Worm (Caenorhabditis elegans): Measurements from ENCODE around the gene gcp-2.2.

- no peak for TF ChIP-seq ces-1 (GFP tag; optimal IDR thresholded peaks at IDR 0.05)
- no peak for TF ChIP-seq pha-4 (tag; optimal IDR thresholded peaks at IDR 0.05)
- TF ChIP-seq snpc-4 (tag; optimal IDR thresholded peaks at IDR 0.05) = no peak
- no peak for TF ChIP-seq nhr-12 (tag; optimal IDR thresholded peaks at IDR 0.05)
- no peak for TF ChIP-seq ztf-11 (tag; optimal IDR thresholded peaks at IDR 0.05)
- no peak for TF ChIP-seq unc-62 (GFP tag; optimal IDR thresholded peaks at IDR 0.05)
- TF ChIP-seq lin-13 (tag; optimal IDR thresholded peaks at IDR 0.05) = no peak
- no peak for TF ChIP-seq nhr-237 (tag; optimal IDR thresholded peaks at IDR 0.05)
- no peak for TF ChIP-seq bed-3 (GFP tag; optimal IDR thresholded peaks at IDR 0.05)
- TF ChIP-seq elt-1 (tag; optimal IDR thresholded peaks at IDR 0.05; ENCODE audit: borderline replicate concordance, insufficient read depth) = no peak
- TF ChIP-seq nhr-76 (tag; optimal IDR thresholded peaks at IDR 0.05) = no peak
- TF ChIP-seq ceh-43 (GFP tag; optimal IDR thresholded peaks at IDR 0.05) = no peak
- no peak for TF ChIP-seq drap-1 (GFP tag; optimal IDR thresholded peaks at IDR 0.05)
These were observed 34.7 kb downstream of the gcp-2.2 start, which contains the start of gene frm-3 for ce11 chrX:11572205-11572604.

All from whole organism, mixed stage, embryonic.